Worm (Caenorhabditis elegans) whole organism, L2 larva: ENCODE results near the gene hmg-12.
A peak's percentile ranks its signal among the peaks of the same experiment; 100 is the strongest.

Experiments
- C34F6.9 ChIP-seq: fragments of 150-350 bp; optimal IDR thresholded peaks from 2 replicates; lab custom pipeline; 2014; ENCODE audit warnings: missing biosample characterization, missing genetic modification characterization
- F13H6.1 ChIP-seq: sonication (generic microtip); optimal IDR thresholded peaks from 2 replicates; lab custom pipeline; 2016; ENCODE audit warnings: missing genetic modification characterization, missing compliant biosample characterization
- R02D3.7 ChIP-seq: fragments of 150-350 bp; optimal IDR thresholded peaks from 2 replicates; lab custom pipeline; 2014; ENCODE audit warnings: missing biosample characterization, missing genetic modification characterization
- Y55F3AM.14 ChIP-seq: fragments of 200-800 bp; sonication (Bioruptor generic); optimal IDR thresholded peaks from 2 replicates; lab custom pipeline; 2018; ENCODE audit warnings: mild to moderate bottlenecking, missing genetic modification characterization, missing compliant biosample characterization
- ZK546.5 ChIP-seq: sonication (generic microtip); optimal IDR thresholded peaks from 2 replicates; lab custom pipeline; 2017; ENCODE audit warnings: missing biosample characterization, missing genetic modification characterization
- alr-1 ChIP-seq: fragments of 150-350 bp; optimal IDR thresholded peaks from 2 replicates; lab custom pipeline; 2014; ENCODE audit warnings: missing biosample characterization, missing genetic modification characterization
- aly-2 ChIP-seq: fragments of 150-350 bp; optimal IDR thresholded peaks from 2 replicates; lab custom pipeline; 2014; ENCODE audit warnings: missing biosample characterization, missing genetic modification characterization
- ama-1 ChIP-seq: fragments of 150-350 bp; optimal IDR thresholded peaks from 2 replicates; lab custom pipeline; 2018; ENCODE audit warnings: inconsistent platforms
- blmp-1 ChIP-seq: sonication (generic microtip); optimal IDR thresholded peaks from 2 replicates; lab custom pipeline; 2017; ENCODE audit warnings: missing genetic modification characterization, mild to moderate bottlenecking, missing compliant biosample characterization, antibody characterized with exemption, moderate library complexity; ENCODE audit not compliant: insufficient read depth
- ceh-16 ChIP-seq: fragments of 150-350 bp; optimal IDR thresholded peaks from 2 replicates; lab custom pipeline; 2014; ENCODE audit warnings: missing biosample characterization, missing genetic modification characterization
- ceh-82 ChIP-seq: fragments of 150-350 bp; optimal IDR thresholded peaks from 2 replicates; lab custom pipeline; 2014; ENCODE audit warnings: missing biosample characterization, missing genetic modification characterization
- crh-2 ChIP-seq: sonication (generic microtip); optimal IDR thresholded peaks from 2 replicates; lab custom pipeline; 2017; ENCODE audit warnings: missing biosample characterization, missing genetic modification characterization
- elt-1 ChIP-seq: fragments of 150-350 bp; optimal IDR thresholded peaks from 2 replicates; lab custom pipeline; 2014; ENCODE audit warnings: missing biosample characterization, missing genetic modification characterization
- elt-3 ChIP-seq: sonication (generic microtip); optimal IDR thresholded peaks from 2 replicates; lab custom pipeline; 2017; ENCODE audit warnings: missing biosample characterization, missing genetic modification characterization
- fos-1 ChIP-seq: fragments of 150-350 bp; optimal IDR thresholded peaks from 2 replicates; lab custom pipeline; 2014; ENCODE audit warnings: missing biosample characterization, missing genetic modification characterization
- gmeb-1 ChIP-seq: fragments of 150-350 bp; optimal IDR thresholded peaks from 2 replicates; lab custom pipeline; 2014; ENCODE audit warnings: missing biosample characterization, missing genetic modification characterization
- lin-11 ChIP-seq: fragments of 150-350 bp; sonication (generic microtip); optimal IDR thresholded peaks from 2 replicates; lab custom pipeline; 2014; ENCODE audit warnings: missing biosample characterization, missing genetic modification characterization, inconsistent platforms, mixed read lengths
- lin-13 ChIP-seq: fragments of 150-350 bp; optimal IDR thresholded peaks from 2 replicates; lab custom pipeline; 2014; ENCODE audit warnings: missing biosample characterization, missing genetic modification reagents, missing genetic modification characterization
- lin-39 ChIP-seq: fragments of 150-350 bp; optimal IDR thresholded peaks from 2 replicates; lab custom pipeline; 2014; ENCODE audit warnings: missing biosample characterization, missing genetic modification reagents, missing genetic modification characterization
- lsy-2 ChIP-seq, 2 experiments: fragments of 150-350 bp in 1 of 2; sonication (generic microtip) in 1 of 2; optimal IDR thresholded peaks; 2 replicates each; lab custom pipeline; 2014 to 2017; ENCODE audit warnings: missing biosample characterization in 2 of 2, missing genetic modification characterization in 2 of 2
- mbf-1 ChIP-seq: sonication (generic microtip); optimal IDR thresholded peaks from 2 replicates; lab custom pipeline; 2017; ENCODE audit warnings: missing biosample characterization, missing genetic modification characterization
- mdl-1 ChIP-seq, 2 experiments: fragments of 150-350 bp in 1 of 2; sonication (generic microtip) in 1 of 2; optimal IDR thresholded peaks; 2 replicates each; lab custom pipeline; 2017; ENCODE audit warnings: missing biosample characterization in 2 of 2, missing genetic modification characterization in 2 of 2
- nhr-11 ChIP-seq: fragments of 150-350 bp; optimal IDR thresholded peaks from 2 replicates; lab custom pipeline; 2014; ENCODE audit warnings: missing biosample characterization, missing genetic modification characterization
- nhr-129 ChIP-seq: fragments of 150-350 bp; optimal IDR thresholded peaks from 2 replicates; lab custom pipeline; 2014; ENCODE audit warnings: missing biosample characterization, missing genetic modification characterization
- nhr-21 ChIP-seq: fragments of 150-350 bp; optimal IDR thresholded peaks from 2 replicates; lab custom pipeline; 2014; ENCODE audit warnings: missing biosample characterization, missing genetic modification characterization
- nhr-23 ChIP-seq: fragments of 150-350 bp; optimal IDR thresholded peaks from 2 replicates; lab custom pipeline; 2014; ENCODE audit warnings: missing biosample characterization, missing genetic modification reagents, missing genetic modification characterization
- nhr-237 ChIP-seq: fragments of 150-350 bp; optimal IDR thresholded peaks from 2 replicates; lab custom pipeline; 2014; ENCODE audit warnings: missing biosample characterization, missing genetic modification characterization
- nhr-6 ChIP-seq: fragments of 150-350 bp; optimal IDR thresholded peaks from 2 replicates; lab custom pipeline; 2014; ENCODE audit warnings: missing biosample characterization, missing genetic modification characterization
- sem-4 ChIP-seq: fragments of 150-350 bp; optimal IDR thresholded peaks from 2 replicates; lab custom pipeline; 2014; ENCODE audit warnings: missing biosample characterization, missing genetic modification reagents, missing genetic modification characterization
- skn-1 ChIP-seq: sonication (generic microtip); optimal IDR thresholded peaks from 2 replicates; lab custom pipeline; 2017; ENCODE audit warnings: missing biosample characterization, missing genetic modification characterization
- sma-3 ChIP-seq: sonication (generic microtip); optimal IDR thresholded peaks from 2 replicates; lab custom pipeline; 2016; ENCODE audit warnings: missing genetic modification reagents, missing genetic modification characterization, missing compliant biosample characterization
- sma-9 ChIP-seq, 2 experiments: fragments of 150-350 bp in 1 of 2; sonication (generic microtip) in 1 of 2; optimal IDR thresholded peaks; 2 replicates each; lab custom pipeline; 2014 to 2016; ENCODE audit warnings: missing genetic modification characterization in 2 of 2, mild to moderate bottlenecking in 1 of 2, missing biosample characterization in 1 of 2, missing compliant biosample characterization in 1 of 2, missing genetic modification reagents in 1 of 2, moderate library complexity in 1 of 2
- unc-55 ChIP-seq: fragments of 150-350 bp; sonication (generic microtip); optimal IDR thresholded peaks from 3 replicates; lab custom pipeline; 2014; ENCODE audit warnings: missing biosample characterization, missing genetic modification reagents, missing genetic modification characterization
- ztf-1 ChIP-seq: fragments of 200-800 bp; sonication (Bioruptor generic); conservative IDR thresholded peaks from 2 replicates; pipeline ENCODE4 v1.3.6; 2022; ENCODE audit warnings: missing genetic modification characterization, missing compliant biosample characterization
- ztf-11 ChIP-seq: sonication (generic microtip); optimal IDR thresholded peaks from 2 replicates; lab custom pipeline; 2017; ENCODE audit warnings: missing biosample characterization, missing genetic modification characterization
- ztf-4 ChIP-seq: fragments of 150-350 bp; optimal IDR thresholded peaks from 2 replicates; lab custom pipeline; 2014; ENCODE audit warnings: missing biosample characterization, missing genetic modification characterization

Gene hmg-12

DNA sequence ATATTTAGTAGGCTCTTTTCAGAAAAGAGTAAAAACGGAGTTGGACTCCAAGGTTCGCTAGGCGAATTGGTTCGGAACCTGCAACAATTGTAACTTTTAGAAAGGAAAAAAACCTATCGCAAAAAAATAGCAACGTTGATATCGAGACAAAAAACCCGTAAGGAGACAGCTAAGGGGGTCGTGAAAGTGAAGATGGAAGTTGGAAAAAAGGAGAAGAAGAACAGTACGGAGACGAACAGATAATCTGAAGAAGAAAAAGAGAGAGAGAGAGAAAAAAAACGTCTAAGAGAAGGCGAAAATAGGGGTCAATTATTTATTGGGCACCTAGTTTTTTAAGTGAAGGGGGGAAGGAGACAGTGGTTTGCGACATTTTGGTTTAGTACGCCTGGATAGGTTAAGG is 19.0 kb downstream of the hmg-12 start, which contains the start of gene lin-29:
TSS of gene lin-29 (minus strand) at position 78 of the 400 bp plus-strand sequence.
- no peak for TF ChIP-seq F13H6.1
- peak; percentile 31 for TF ChIP-seq blmp-1 (tag; lab: Kevin White, UChicago)
- no peak for TF ChIP-seq gmeb-1 (tag; lab: Kevin White, UChicago)
- no peak for TF ChIP-seq lin-39 (tag; lab: Kevin White, UChicago)

DNA sequence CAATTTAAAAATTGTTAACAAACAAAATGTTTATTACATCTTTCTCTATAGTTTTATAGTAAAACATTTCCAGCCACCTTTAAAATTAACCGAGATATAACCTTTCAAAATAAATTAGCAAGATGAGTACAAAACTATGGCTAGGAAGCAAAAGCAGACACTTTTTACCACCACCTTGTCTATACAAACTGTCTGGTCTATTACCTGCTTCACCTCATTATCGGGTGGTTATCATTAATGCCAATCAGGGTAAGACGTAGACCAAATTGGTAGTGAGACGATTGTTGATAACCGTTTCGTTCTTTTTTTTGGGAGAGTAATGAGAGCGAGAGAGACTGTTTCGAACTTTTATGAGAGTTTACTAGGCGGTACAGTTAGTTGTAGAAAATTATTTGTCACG is 20.1 kb downstream of the hmg-12 start:
- no peak for TF ChIP-seq lsy-2 (tag; optimal IDR thresholded peaks at IDR 0.05; lab: Kevin White, UChicago)
- peak; percentile 27 for TF ChIP-seq fos-1 (tag; lab: Kevin White, UChicago)

- TF ChIP-seq blmp-1 (tag; lab: Kevin White, UChicago), result no peak
- TF ChIP-seq ceh-16 (tag; lab: Kevin White, UChicago), result no peak
- TF ChIP-seq sma-9 (GFP tag; optimal IDR thresholded peaks at IDR 0.05; lab: Kevin White, UChicago), result no peak
- TF ChIP-seq sma-9 (tag; optimal IDR thresholded peaks at IDR 0.05; lab: Kevin White, UChicago), result no peak
- TF ChIP-seq R02D3.7 (tag; lab: Kevin White, UChicago), result no peak
- no peak for TF ChIP-seq nhr-237 (tag; lab: Kevin White, UChicago)
- TF ChIP-seq ztf-11 (tag; lab: Kevin White, UChicago), result no peak
- no peak for TF ChIP-seq ZK546.5 (tag; lab: Kevin White, UChicago)
Measured at ce11 chrII:11948459-11948858, 32.1 kb downstream of the hmg-12 start, which contains the start of gene W03C9.8. Gene W03C9.8 (plus strand): TSS chrII:11948759.

ce11 chrII:11952963-11953362 is 36.6 kb downstream of the hmg-12 start:
- TF ChIP-seq elt-1 (tag; lab: Kevin White, UChicago) (no peak), blmp-1 (tag; lab: Kevin White, UChicago) (peak; percentile 49)
- TF ChIP-seq, all 48 proteins: peak for 1

DNA sequence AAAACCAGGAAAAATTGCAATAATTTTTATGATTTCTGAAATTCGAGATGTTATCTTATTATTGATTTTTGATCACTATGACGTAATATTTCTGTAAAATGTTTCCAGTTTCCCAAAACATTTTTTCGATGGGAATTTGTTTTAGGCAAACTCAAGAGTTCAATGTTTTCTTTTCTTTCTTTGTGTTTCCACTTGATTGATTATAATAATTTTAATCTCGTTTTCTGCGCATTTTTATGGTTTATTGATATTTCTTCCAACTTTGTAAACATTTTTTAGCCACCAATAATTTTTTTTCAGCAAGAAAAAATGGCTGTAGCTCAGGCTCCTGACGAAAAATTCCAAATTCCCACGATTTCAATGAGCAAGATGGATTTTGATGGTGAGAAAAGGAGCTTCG is 37.9 kb downstream of the hmg-12 start, which contains the start of gene W03C9.6:
TSS of gene W03C9.6 (plus strand) at position 301 of the 400 bp plus-strand sequence.
- TF ChIP-seq lin-11 (tag; lab: Kevin White, UChicago) (no peak), ceh-82 (no peak), alr-1 (tag; lab: Kevin White, UChicago) (no peak), nhr-11 (tag; lab: Kevin White, UChicago) (no peak), lin-39 (tag; lab: Kevin White, UChicago) (no peak), Y55F3AM.14 (no peak), ztf-4 (tag; lab: Kevin White, UChicago) (no peak), R02D3.7 (tag; lab: Kevin White, UChicago) (no peak), ztf-1 (no peak), sem-4 (no peak), aly-2 (no peak), nhr-6 (no peak)
- TF ChIP-seq, all 48 proteins: peak for 0

DNA sequence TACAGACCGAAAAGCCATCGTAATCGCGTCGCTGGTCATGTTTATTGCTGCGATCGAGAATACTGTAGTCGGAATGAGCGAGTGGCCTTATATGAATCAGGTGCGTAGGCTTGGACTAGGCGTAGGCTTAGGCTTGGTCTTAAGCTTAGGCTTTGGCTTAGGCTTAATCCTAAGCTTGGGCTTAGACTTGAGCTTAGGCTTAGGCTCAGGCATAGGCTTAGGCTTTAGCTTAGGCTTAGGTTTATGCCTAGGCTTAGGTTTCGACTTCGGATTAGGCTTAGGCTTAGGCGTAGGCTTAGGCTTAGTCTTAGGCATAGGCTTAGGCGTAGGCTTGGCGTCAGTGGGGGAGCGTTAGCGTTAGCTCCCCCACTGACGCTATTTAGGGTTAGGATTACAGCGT is 38.5 kb downstream of the hmg-12 start:
- TF ChIP-seq elt-3 (no peak), F13H6.1 (no peak), ztf-1 (no peak), gmeb-1 (tag; lab: Kevin White, UChicago) (no peak), mbf-1 (no peak), lin-11 (tag; lab: Kevin White, UChicago) (no peak)

DNA sequence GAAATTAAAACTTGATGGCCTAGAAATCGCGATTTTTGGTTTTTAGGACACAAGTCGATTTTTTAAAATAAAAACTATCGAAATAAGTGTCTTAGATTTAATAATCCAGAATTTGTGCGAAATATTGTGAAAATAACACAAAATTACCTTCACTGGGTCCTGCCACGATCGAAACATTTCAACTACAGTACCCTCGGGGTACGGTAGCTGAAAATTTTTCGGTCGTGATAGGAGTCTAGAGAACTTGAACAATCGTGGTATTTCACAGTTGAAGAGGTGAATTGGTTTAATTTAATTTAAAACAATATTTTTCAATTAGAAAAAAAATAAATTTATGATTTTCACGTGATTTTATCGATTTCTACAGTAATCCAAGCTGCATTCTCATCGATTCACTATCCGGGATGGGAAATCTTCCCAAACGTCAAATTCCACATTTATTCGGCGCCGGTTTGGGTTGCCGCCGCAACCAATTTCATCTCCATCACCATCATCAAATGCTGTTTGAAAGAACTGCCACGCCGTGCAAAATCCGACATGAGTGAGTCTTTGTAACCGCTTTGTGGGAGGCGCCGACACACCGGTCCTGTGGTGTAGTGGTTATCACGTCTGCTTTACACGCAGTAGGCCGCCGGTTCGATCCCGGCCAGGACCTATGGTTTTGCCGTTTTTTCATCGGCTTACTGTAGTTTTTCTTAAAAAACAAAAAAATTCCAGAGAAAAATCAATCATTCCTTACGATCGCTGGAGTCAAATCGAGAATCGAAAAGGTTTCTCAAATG is 42.7 kb downstream of the hmg-12 start:
- TF ChIP-seq gmeb-1 (tag; lab: Kevin White, UChicago) (peak; percentile 15), nhr-6 (no peak), nhr-129 (tag; lab: Kevin White, UChicago) (peak; percentile 68), lin-39 (tag; lab: Kevin White, UChicago) (no peak), elt-3 (no peak), nhr-237 (tag; lab: Kevin White, UChicago) (no peak), lsy-2 (tag; optimal IDR thresholded peaks at IDR 0.05; lab: Kevin White, UChicago) (peak in 1 of 2 experiments; percentile 61), fos-1 (tag; lab: Kevin White, UChicago) (peak; percentile 16), sma-3 (GFP tag; lab: Kevin White, UChicago) (peak; percentile 39), lin-11 (tag; lab: Kevin White, UChicago) (peak; percentile 39), nhr-11 (tag; lab: Kevin White, UChicago) (no peak), F13H6.1 (peak; percentile 61), skn-1 (no peak), nhr-23 (tag; lab: Kevin White, UChicago) (no peak), crh-2 (tag; lab: Kevin White, UChicago) (peak; percentile 28), sma-9 (GFP tag; optimal IDR thresholded peaks at IDR 0.05; lab: Kevin White, UChicago) (no peak), sma-9 (tag; optimal IDR thresholded peaks at IDR 0.05; lab: Kevin White, UChicago) (no peak), lin-13 (GFP tag; lab: Kevin White, UChicago) (peak; percentile 46), unc-55 (GFP tag; lab: Kevin White, UChicago) (peak; percentile 70), ama-1 (no peak), Y55F3AM.14 (no peak), C34F6.9 (peak; percentile 34), mdl-1 (tag; optimal IDR thresholded peaks at IDR 0.05; lab: Kevin White, UChicago) (no peak), nhr-21 (peak; percentile 10)
